Worm (Caenorhabditis elegans): ENCODE results near the gene pqn-54.

DNA sequence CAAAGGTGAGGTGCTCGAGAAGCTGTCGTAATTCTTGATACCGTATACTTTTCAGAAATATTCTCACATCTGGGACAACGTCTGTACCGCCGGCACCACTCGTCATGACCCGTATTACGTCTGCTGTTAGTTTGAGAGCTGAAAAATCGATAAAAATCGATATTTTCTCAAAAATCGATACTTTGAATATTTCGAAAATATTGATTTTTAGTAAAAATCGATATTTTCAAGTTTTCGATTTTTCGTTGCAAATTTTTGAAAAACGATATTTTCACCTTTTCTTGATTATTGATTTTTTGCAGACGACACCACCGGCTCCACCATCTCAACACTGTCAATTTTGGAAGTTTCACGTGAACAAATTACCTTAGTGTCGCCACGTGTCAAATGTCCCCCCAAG, 31.0 kb downstream of the pqn-54 start:
- no peak for TF ChIP-seq zag-1 (tag; optimal IDR thresholded peaks at IDR 0.05)
- TF ChIP-seq lin-39 (tag; optimal IDR thresholded peaks at IDR 0.05): no peak
- no peak for TF ChIP-seq ztf-11 (tag; optimal IDR thresholded peaks at IDR 0.05)
- TF ChIP-seq ceh-82 (tag; optimal IDR thresholded peaks at IDR 0.05): no peak
- no peak for TF ChIP-seq fkh-10 (GFP tag; optimal IDR thresholded peaks at IDR 0.05)

Measured in whole organism, L3 larva.